Fruit fly (Drosophila melanogaster) whole organism, embryonic: Measurements from ENCODE around the gene pod1.

Source experiments
- Aef1 ChIP-seq: fragments of 200-800 bp; sonication (Bioruptor generic); IDR thresholded peaks from 3 replicates; pipeline ENCODE4 v1.3.6; 2022; ENCODE audit warnings: missing biosample characterization, missing genetic modification characterization
- Awh ChIP-seq: fragments of 200-800 bp; sonication (Bioruptor generic); IDR thresholded peaks from 2 replicates; pipeline ENCODE4, ENCODE4 v1.3.6; 2022; ENCODE audit warnings: missing biosample characterization, missing genetic modification characterization
- Blimp-1 ChIP-seq: fragments of 200-800 bp; sonication (Bioruptor generic); optimal IDR thresholded peaks from 3 replicates; lab custom pipeline; 2018; ENCODE audit warnings: missing biosample characterization, missing genetic modification characterization, mild to moderate bottlenecking, moderate library complexity, missing genetic modification reagents
- CG11696 ChIP-seq: fragments of 200-800 bp; sonication (Bioruptor generic); IDR thresholded peaks from 2 replicates; pipeline ENCODE4 v1.3.6; 2022; ENCODE audit warnings: missing biosample characterization, missing genetic modification characterization
- CG12769 ChIP-seq: fragments of 200-800 bp; sonication (Bioruptor generic); optimal IDR thresholded peaks from 2 replicates; lab custom pipeline; 2019; ENCODE audit warnings: missing biosample characterization, mild to moderate bottlenecking, missing genetic modification characterization, moderate library complexity
- CG15073 ChIP-seq: fragments of 200-800 bp; sonication (Bioruptor generic); optimal IDR thresholded peaks from 2 replicates; lab custom pipeline; 2016; ENCODE audit warnings: missing biosample characterization, missing genetic modification characterization
- CG1647 ChIP-seq: fragments of 200-800 bp; sonication (Bioruptor generic); optimal IDR thresholded peaks from 3 replicates; lab custom pipeline; 2016; ENCODE audit warnings: missing biosample characterization, missing genetic modification characterization
- CG17361 ChIP-seq: fragments of 200-800 bp; sonication (Bioruptor generic); IDR thresholded peaks from 3 replicates; pipeline ENCODE4 v1.3.6; 2022; ENCODE audit warnings: missing biosample characterization, missing genetic modification characterization
- CG17612 ChIP-seq: fragments of 200-800 bp; sonication (Bioruptor generic); IDR thresholded peaks from 2 replicates; pipeline ENCODE4 v1.3.6; 2022; ENCODE audit warnings: missing biosample characterization, missing genetic modification characterization
- CG3065 ChIP-seq: fragments of 200-800 bp; sonication (Bioruptor generic); optimal IDR thresholded peaks from 2 replicates; lab custom pipeline; 2016; ENCODE audit warnings: missing biosample characterization, missing genetic modification characterization
- CG31388 ChIP-seq: fragments of 200-800 bp; sonication (Bioruptor generic); optimal IDR thresholded peaks from 2 replicates; lab custom pipeline; 2016; ENCODE audit warnings: missing biosample characterization, missing genetic modification characterization
- CG32772 ChIP-seq: fragments of 200-800 bp; sonication (Bioruptor generic); IDR thresholded peaks from 2 replicates; pipeline ENCODE4 v1.3.6; 2022; ENCODE audit warnings: missing biosample characterization, missing genetic modification characterization
- CG33213 ChIP-seq: fragments of 200-800 bp; sonication (Bioruptor generic); optimal IDR thresholded peaks from 3 replicates; lab custom pipeline; 2016; ENCODE audit warnings: missing biosample characterization, missing genetic modification characterization
- CG34422 ChIP-seq: fragments of 200-800 bp; sonication (Bioruptor generic); IDR thresholded peaks from 3 replicates; pipeline ENCODE4 v1.3.6; 2022; ENCODE audit warnings: missing biosample characterization, missing genetic modification characterization
- CG4707 ChIP-seq: fragments of 200-800 bp; sonication (Bioruptor generic); optimal IDR thresholded peaks from 2 replicates; lab custom pipeline; 2018; ENCODE audit warnings: missing biosample characterization, mild to moderate bottlenecking, missing genetic modification characterization, moderate library complexity
- CG6813 ChIP-seq: fragments of 200-800 bp; sonication (Bioruptor generic); optimal IDR thresholded peaks from 2 replicates; lab custom pipeline; 2017; ENCODE audit warnings: missing biosample characterization, missing genetic modification characterization, mild to moderate bottlenecking, moderate library complexity, missing genetic modification reagents
- CG7271 ChIP-seq: fragments of 200-800 bp; sonication (Bioruptor generic); optimal IDR thresholded peaks from 2 replicates; lab custom pipeline; 2018; ENCODE audit warnings: missing biosample characterization, mild to moderate bottlenecking, missing genetic modification characterization, moderate library complexity
- CG7372 ChIP-seq: fragments of 200-800 bp; sonication (Bioruptor generic); IDR thresholded peaks from 2 replicates; pipeline ENCODE4 v1.3.6; 2022; ENCODE audit warnings: missing biosample characterization, missing genetic modification characterization
- Dll ChIP-seq: fragments of 200-800 bp; sonication (Bioruptor generic); IDR thresholded peaks from 4 replicates; pipeline ENCODE4 v1.3.6; 2022; ENCODE audit warnings: missing biosample characterization, missing genetic modification characterization; ENCODE audit not compliant: partially characterized antibody
- E2f2 ChIP-seq: fragments of 200-800 bp; sonication (Bioruptor generic); IDR thresholded peaks from 2 replicates; pipeline ENCODE4 v1.3.6; 2022; ENCODE audit warnings: missing biosample characterization, missing genetic modification characterization
- Gug ChIP-seq: fragments of 200-800 bp; sonication (Bioruptor generic); IDR thresholded peaks from 4 replicates; pipeline ENCODE4 v1.3.6; 2022; ENCODE audit warnings: missing biosample characterization, missing genetic modification characterization
- HHEX ChIP-seq: fragments of 200-800 bp; sonication (Bioruptor generic); optimal IDR thresholded peaks from 3 replicates; lab custom pipeline; 2017; ENCODE audit warnings: missing biosample characterization, mild to moderate bottlenecking, missing genetic modification characterization, missing genetic modification reagents
- HLH4C ChIP-seq: fragments of 200-800 bp; sonication (Bioruptor generic); IDR thresholded peaks from 3 replicates; pipeline ENCODE4 v1.3.6; 2022; ENCODE audit warnings: missing biosample characterization, missing genetic modification characterization; ENCODE audit not compliant: partially characterized antibody
- Hand ChIP-seq: fragments of 200-800 bp; sonication (Bioruptor generic); optimal IDR thresholded peaks from 2 replicates; lab custom pipeline; 2017; ENCODE audit warnings: mild to moderate bottlenecking, missing biosample characterization, missing genetic modification reagents, missing genetic modification characterization
- Hr3 ChIP-seq: fragments of 200-800 bp; sonication (Bioruptor generic); optimal IDR thresholded peaks from 3 replicates; lab custom pipeline; 2016; ENCODE audit warnings: missing biosample characterization, missing genetic modification characterization
- Kr ChIP-seq: fragments of 200-800 bp; sonication (Bioruptor generic); optimal IDR thresholded peaks from 2 replicates; lab custom pipeline; 2017; ENCODE audit warnings: missing biosample characterization, mild to moderate bottlenecking, missing genetic modification characterization
- Lhr ChIP-seq: fragments of 200-800 bp; sonication (Bioruptor generic); optimal IDR thresholded peaks from 3 replicates; lab custom pipeline; 2017; ENCODE audit warnings: mild to moderate bottlenecking, missing biosample characterization, missing genetic modification reagents, missing genetic modification characterization
- MESR4 ChIP-seq: fragments of 200-800 bp; sonication (Bioruptor generic); optimal IDR thresholded peaks from 2 replicates; lab custom pipeline; 2018; ENCODE audit warnings: missing biosample characterization, mild to moderate bottlenecking, missing genetic modification characterization, moderate library complexity
- NC2β ChIP-seq: fragments of 200-800 bp; sonication (Bioruptor generic); optimal IDR thresholded peaks from 2 replicates; lab custom pipeline; 2016; ENCODE audit warnings: missing biosample characterization, missing genetic modification characterization
- NK7.1 ChIP-seq: fragments of 200-800 bp; sonication (Bioruptor generic); optimal IDR thresholded peaks from 3 replicates; lab custom pipeline; 2016; ENCODE audit warnings: missing biosample characterization, missing genetic modification characterization
- Ptx1 ChIP-seq: fragments of 200-800 bp; sonication (Bioruptor generic); IDR thresholded peaks from 2 replicates; pipeline ENCODE4 v1.3.6; 2022; ENCODE audit warnings: missing biosample characterization, missing genetic modification characterization
- Ssrp ChIP-seq: fragments of 200-800 bp; sonication (Bioruptor generic); optimal IDR thresholded peaks from 2 replicates; lab custom pipeline; 2018; ENCODE audit warnings: missing biosample characterization, mild to moderate bottlenecking, missing genetic modification characterization, moderate library complexity
- cas ChIP-seq: fragments of 200-800 bp; sonication (Bioruptor generic); IDR thresholded peaks from 2 replicates; pipeline ENCODE4 v1.3.6; 2022; ENCODE audit warnings: missing biosample characterization, missing genetic modification characterization
- chif ChIP-seq, 2 experiments: fragments of 200-800 bp; sonication (Bioruptor generic); optimal IDR thresholded peaks; 3 replicates each; lab custom pipeline; 2016; ENCODE audit warnings: missing biosample characterization in 2 of 2, missing genetic modification characterization in 2 of 2
- dati ChIP-seq: fragments of 200-800 bp; sonication (Bioruptor generic); IDR thresholded peaks from 2 replicates; pipeline ENCODE4 v1.3.6; 2022; ENCODE audit warnings: missing biosample characterization, missing genetic modification characterization
- dimm ChIP-seq: fragments of 200-800 bp; sonication (Bioruptor generic); IDR thresholded peaks from 2 replicates; pipeline ENCODE4 v1.3.6; 2022; ENCODE audit warnings: missing biosample characterization, missing genetic modification characterization
- ewg ChIP-seq: fragments of 200-800 bp; sonication (Bioruptor generic); optimal IDR thresholded peaks from 3 replicates; lab custom pipeline; 2017; ENCODE audit warnings: mild to moderate bottlenecking, missing biosample characterization, missing genetic modification reagents, missing genetic modification characterization
- grau ChIP-seq: fragments of 200-800 bp; optimal IDR thresholded peaks from 3 replicates; lab custom pipeline; 2019; ENCODE audit warnings: missing biosample characterization, mild to moderate bottlenecking, missing genetic modification characterization, moderate library complexity
- grn ChIP-seq: fragments of 200-800 bp; sonication (Bioruptor generic); optimal IDR thresholded peaks from 3 replicates; lab custom pipeline; 2017; ENCODE audit warnings: missing biosample characterization, missing genetic modification characterization
- kah ChIP-seq: fragments of 200-800 bp; sonication (Bioruptor generic); optimal IDR thresholded peaks from 2 replicates; lab custom pipeline; 2018; ENCODE audit warnings: missing biosample characterization, mild to moderate bottlenecking, missing genetic modification characterization
- mirr ChIP-seq: fragments of 200-800 bp; sonication (Bioruptor generic); optimal IDR thresholded peaks from 3 replicates; lab custom pipeline; 2018; ENCODE audit warnings: missing biosample characterization, mild to moderate bottlenecking, missing genetic modification characterization
- onecut ChIP-seq: fragments of 200-800 bp; sonication (Bioruptor generic); IDR thresholded peaks from 2 replicates; pipeline ENCODE4 v1.3.6; 2022; ENCODE audit warnings: missing biosample characterization, missing genetic modification characterization
- pum ChIP-seq: fragments of 200-800 bp; sonication (Bioruptor generic); optimal IDR thresholded peaks from 2 replicates; lab custom pipeline; 2016; ENCODE audit warnings: missing biosample characterization, missing genetic modification characterization
- ro ChIP-seq: fragments of 200-800 bp; sonication (Bioruptor generic); IDR thresholded peaks from 2 replicates; pipeline ENCODE4 v1.3.6; 2022; ENCODE audit warnings: missing biosample characterization, missing genetic modification characterization
- sr ChIP-seq: fragments of 200-800 bp; sonication (Bioruptor generic); IDR thresholded peaks from 3 replicates; pipeline ENCODE4 v1.3.6; 2022; ENCODE audit warnings: missing biosample characterization, missing genetic modification characterization
- tgo ChIP-seq: fragments of 200-800 bp; sonication (Bioruptor generic); IDR thresholded peaks from 3 replicates; pipeline ENCODE4 v1.3.6; 2022; ENCODE audit warnings: missing biosample characterization, missing genetic modification characterization
- tio ChIP-seq: fragments of 200-800 bp; sonication (Bioruptor generic); optimal IDR thresholded peaks from 2 replicates; lab custom pipeline; 2017; ENCODE audit warnings: missing biosample characterization, missing genetic modification characterization, inconsistent platforms
- trem ChIP-seq: fragments of 200-800 bp; optimal IDR thresholded peaks from 3 replicates; lab custom pipeline; 2019; ENCODE audit warnings: missing biosample characterization, mild to moderate bottlenecking, missing genetic modification characterization, moderate library complexity
- usp ChIP-seq: fragments of >200 bp; optimal IDR thresholded peaks from 2 replicates; lab custom pipeline; 2017; ENCODE audit warnings: missing biosample characterization, missing genetic modification characterization
- wor ChIP-seq: fragments of 200-800 bp; sonication (Bioruptor generic); IDR thresholded peaks from 2 replicates; pipeline ENCODE4 v1.3.6; 2022; ENCODE audit warnings: missing biosample characterization, missing genetic modification characterization
- z ChIP-seq: fragments of 200-800 bp; sonication (Bioruptor generic); IDR thresholded peaks from 3 replicates; pipeline ENCODE4 v1.3.6; 2022; ENCODE audit warnings: missing biosample characterization, missing genetic modification characterization

pod1 gene

dm6 chrX:6793390-6793789 is 10.1 kb upstream of the pod1 start (continued):
- TF ChIP-seq dati (peak; percentile 31; the same call in 1 of the 2 replicates), chif (GFP tag; optimal IDR thresholded peaks at IDR 0.05; lab: Kevin White, UChicago) (peak; percentile 48 to 74), CG31388 (no peak), CG6813 (GFP tag; lab: Kevin White, UChicago) (peak; percentile 39), CG32772 (GFP tag; lab: Robert Waterston, UW) (peak; percentile 59), E2f2 (GFP tag; lab: Robert Waterston, UW) (peak; percentile 39; the same call in 1 of the 2 replicates), CG11696 (peak; percentile 50; the same call in 1 of the 2 replicates), Hr3 (GFP tag; lab: Kevin White, UChicago) (peak; percentile 49), Dll (GFP tag; lab: Robert Waterston, UW) (no peak), Awh (GFP tag; lab: Robert Waterston, UW) (peak; percentile 55; the same call in 1 of the 2 replicates), tio (peak; percentile 26), CG17612 (peak; percentile 61), Hand (GFP tag; lab: Kevin White, UChicago) (no peak), Lhr (GFP tag; lab: Kevin White, UChicago) (no peak), CG33213 (peak; percentile 37), kah (GFP tag; lab: Kevin White, UChicago) (peak; percentile 49), ro (GFP tag; lab: Robert Waterston, UW) (no peak), HLH4C (GFP tag; lab: Robert Waterston, UW) (no peak), HHEX (GFP tag; lab: Kevin White, UChicago) (peak; percentile 67), NC2β (GFP tag; lab: Kevin White, UChicago) (peak; percentile 52), onecut (GFP tag; lab: Robert Waterston, UW) (peak; percentile 41; the same call in 1 of the 2 replicates), tgo (GFP tag; lab: Robert Waterston, UW) (peak; percentile 72), CG4707 (peak; percentile 23), CG7271 (tag; lab: Kevin White, UChicago) (no peak), grau (tag; lab: Kevin White, UChicago) (peak; percentile 1), sr (GFP tag; lab: Robert Waterston, UW) (0 out of 3 replicates have a peak, but pooled peaks have one; percentile 33), cas (0 out of 2 replicates have a peak, but pooled peaks have one; percentile 22), CG17361 (GFP tag; lab: Robert Waterston, UW) (0 out of 3 replicates have a peak, but pooled peaks have one; percentile 44), CG12769 (tag; lab: Kevin White, UChicago) (peak; percentile 91), Gug (GFP tag; lab: Robert Waterston, UW) (peak; percentile 69; the same call in 2 of the 4 replicates), CG7372 (peak; percentile 77), Blimp-1 (peak; percentile 50), CG3065 (GFP tag; lab: Kevin White, UChicago) (peak; percentile 12), Aef1 (GFP tag; lab: Robert Waterston, UW) (peak; percentile 74), NK7.1 (GFP tag; lab: Kevin White, UChicago) (peak; percentile 73), pum (GFP tag; lab: Kevin White, UChicago) (peak; percentile 55), mirr (GFP tag; lab: Kevin White, UChicago) (no peak), usp (no peak), CG15073 (GFP tag; lab: Kevin White, UChicago) (no peak), Ptx1 (peak; percentile 82), Kr (GFP tag; lab: Kevin White, UChicago) (no peak), trem (tag; lab: Kevin White, UChicago) (no peak), wor (peak; percentile 58), Ssrp (tag; lab: Kevin White, UChicago) (peak; percentile 58), MESR4 (GFP tag; lab: Kevin White, UChicago) (no peak), CG1647 (GFP tag; lab: Kevin White, UChicago) (peak; percentile 58), CG34422 (peak; percentile 72), dimm (peak; percentile 57; the same call in 1 of the 2 replicates), grn (GFP tag; lab: Kevin White, UChicago) (peak; percentile 67), z (GFP tag; lab: Robert Waterston, UW) (no peak), ewg (peak; percentile 17)
